2 worm cellular contexts compared by ENCODE assay signal in the genomic region with DNA sequence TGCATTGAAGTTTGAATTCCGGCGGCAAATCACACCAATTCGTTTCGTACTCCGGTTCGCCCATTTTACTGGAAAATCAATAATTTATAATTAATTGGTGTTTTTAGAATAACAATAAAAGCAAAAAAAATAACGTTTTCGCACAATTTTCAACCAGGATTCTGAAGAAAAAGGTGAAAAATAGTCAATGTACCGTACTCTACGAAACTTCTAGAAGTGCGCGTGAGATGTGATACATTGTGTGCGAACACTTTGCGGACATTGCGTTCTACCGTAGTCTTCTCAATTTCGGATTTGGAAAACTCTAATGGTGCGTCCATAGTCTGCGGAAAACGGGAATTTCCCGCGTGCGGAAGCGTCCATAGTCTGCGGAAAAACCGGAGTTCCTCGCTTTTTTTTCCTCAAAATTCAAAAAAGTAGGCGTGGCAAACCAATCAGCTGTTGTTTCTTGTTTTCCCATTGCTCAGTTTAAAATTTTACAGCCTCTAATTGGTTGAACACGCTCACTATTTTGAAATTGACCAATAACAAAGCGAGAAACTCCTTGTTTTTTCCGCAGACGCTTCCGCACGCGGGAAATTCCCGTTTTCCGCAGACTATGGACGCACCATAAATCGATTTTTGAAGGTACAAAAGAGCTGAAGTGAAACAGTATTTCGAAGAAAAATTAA.
TF ChIP-seq lines count a peak whose summit lies in the region.

A gene (minus strand): TSS at position 51 of the 671 bp plus-strand sequence.
A gene (plus strand): TSS at position 621 of the 671 bp plus-strand sequence.

TF ChIP-seq in whole organism, L4 larva, 104 proteins besides CTCF, POLR2A, EP300 and RAD21:
- TF ChIP-seq aha-1 (tag; lab: Kevin White, UChicago) (peak; percentile 33), saeg-2 (GFP tag; IDR thresholded peaks at IDR 0.05; lab: Robert Waterston, UW) (no peak)

TF ChIP-seq in whole organism, young adult, 124 proteins besides CTCF, POLR2A, EP300 and RAD21:
- TF ChIP-seq tlf-1 (GFP tag; optimal IDR thresholded peaks at IDR 0.05; lab: Kevin White, UChicago) (no peak), madf-8 (GFP tag; conservative IDR thresholded peaks at IDR 0.05; lab: Robert Waterston, UW) (0 out of 2 replicates have a peak, but pooled peaks have one; percentile 45), lsl-1 (GFP tag; optimal IDR thresholded peaks at IDR 0.05; lab: Kevin White, UChicago) (peak; percentile 71), sptf-2 (GFP tag; optimal IDR thresholded peaks at IDR 0.05; lab: Kevin White, UChicago) (no peak), hmg-1.2 (GFP tag; IDR thresholded peaks at IDR 0.05; lab: Robert Waterston, UW) (0 out of 2 replicates have a peak, but pooled peaks have one; percentile 5), ztf-6 (GFP tag; IDR thresholded peaks at IDR 0.05; lab: Robert Waterston, UW) (no peak), F39B2.1 (GFP tag; IDR thresholded peaks at IDR 0.05; lab: Robert Waterston, UW) (no peak), nfyb-1 (GFP tag; IDR thresholded peaks at IDR 0.05; lab: Robert Waterston, UW) (peak; percentile 70; the same call in 1 of the 2 replicates), D2030.7 (GFP tag; IDR thresholded peaks at IDR 0.05; lab: Robert Waterston, UW) (peak; percentile 51), unc-62 (GFP tag; optimal IDR thresholded peaks at IDR 0.05; lab: Kevin White, UChicago) (no peak), rcor-1 (GFP tag; IDR thresholded peaks at IDR 0.05; lab: Robert Waterston, UW) (peak; percentile 15; the same call in 1 of the 2 replicates), mcd-1 (GFP tag; IDR thresholded peaks at IDR 0.05; lab: Robert Waterston, UW) (0 out of 2 replicates have a peak, but pooled peaks have one; percentile 15), madf-10 (tag; optimal IDR thresholded peaks at IDR 0.05; lab: Kevin White, UChicago) (no peak), F22D6.2 (tag; optimal IDR thresholded peaks at IDR 0.05; lab: Kevin White, UChicago) (no peak), attf-6 (GFP tag; IDR thresholded peaks at IDR 0.05; lab: Robert Waterston, UW) (no peak), hlh-26 (GFP tag; conservative IDR thresholded peaks at IDR 0.05; lab: Robert Waterston, UW) (no peak), let-607 (tag; optimal IDR thresholded peaks at IDR 0.05; lab: Kevin White, UChicago) (no peak), ekl-4 (GFP tag; IDR thresholded peaks at IDR 0.05; lab: Robert Waterston, UW) (0 out of 2 replicates have a peak, but pooled peaks have one; percentile 23), nhr-179 (tag; optimal IDR thresholded peaks at IDR 0.05; lab: Kevin White, UChicago) (no peak), madf-3 (GFP tag; IDR thresholded peaks at IDR 0.05; lab: Robert Waterston, UW) (no peak), madf-6 (GFP tag; IDR thresholded peaks at IDR 0.05; lab: Robert Waterston, UW) (peak; percentile 84), C17E4.6 (GFP tag; IDR thresholded peaks at IDR 0.05; lab: Robert Waterston, UW) (no peak), tbp1 (GFP tag; optimal IDR thresholded peaks at IDR 0.05; lab: Kevin White, UChicago) (no peak), F10E7.11 (tag; optimal IDR thresholded peaks at IDR 0.05; lab: Kevin White, UChicago) (no peak), dox-1 (GFP tag; IDR thresholded peaks at IDR 0.05; lab: Robert Waterston, UW) (peak; percentile 40; the same call in 1 of the 2 replicates), him-1 (tag; optimal IDR thresholded peaks at IDR 0.05; lab: Kevin White, UChicago) (no peak), lin-35 (GFP tag; optimal IDR thresholded peaks at IDR 0.05; lab: Kevin White, UChicago) (no peak), lin-54 (GFP tag; optimal IDR thresholded peaks at IDR 0.05; lab: Kevin White, UChicago) (no peak), repo-1 (tag; optimal IDR thresholded peaks at IDR 0.05; lab: Kevin White, UChicago) (no peak), nfya-1 (tag; optimal IDR thresholded peaks at IDR 0.05; lab: Kevin White, UChicago; ENCODE audit: borderline replicate concordance, insufficient read depth) (no peak), F52B5.7 (tag; optimal IDR thresholded peaks at IDR 0.05; lab: Kevin White, UChicago) (no peak), Y95B8A.8 (GFP tag; IDR thresholded peaks at IDR 0.05; lab: Robert Waterston, UW) (0 out of 2 replicates have a peak, but pooled peaks have one; percentile 10), hsf-1 (GFP tag; IDR thresholded peaks at IDR 0.05; lab: Robert Waterston, UW) (peak; percentile 90), Y56A3A.18 (GFP tag; IDR thresholded peaks at IDR 0.05; lab: Robert Waterston, UW) (no peak), efl-1 (GFP tag; optimal IDR thresholded peaks at IDR 0.05; lab: Kevin White, UChicago) (peak; percentile 0), K11D2.4 (GFP tag; IDR thresholded peaks at IDR 0.05; lab: Robert Waterston, UW) (no peak), xnd-1 (tag; optimal IDR thresholded peaks at IDR 0.05; lab: Kevin White, UChicago) (peak; percentile 15), bed-2 (GFP tag; IDR thresholded peaks at IDR 0.05; lab: Robert Waterston, UW) (no peak)
